Worm (Caenorhabditis elegans): Measurements from ENCODE around the gene kcc-1.

The kcc-1 gene

DNA sequence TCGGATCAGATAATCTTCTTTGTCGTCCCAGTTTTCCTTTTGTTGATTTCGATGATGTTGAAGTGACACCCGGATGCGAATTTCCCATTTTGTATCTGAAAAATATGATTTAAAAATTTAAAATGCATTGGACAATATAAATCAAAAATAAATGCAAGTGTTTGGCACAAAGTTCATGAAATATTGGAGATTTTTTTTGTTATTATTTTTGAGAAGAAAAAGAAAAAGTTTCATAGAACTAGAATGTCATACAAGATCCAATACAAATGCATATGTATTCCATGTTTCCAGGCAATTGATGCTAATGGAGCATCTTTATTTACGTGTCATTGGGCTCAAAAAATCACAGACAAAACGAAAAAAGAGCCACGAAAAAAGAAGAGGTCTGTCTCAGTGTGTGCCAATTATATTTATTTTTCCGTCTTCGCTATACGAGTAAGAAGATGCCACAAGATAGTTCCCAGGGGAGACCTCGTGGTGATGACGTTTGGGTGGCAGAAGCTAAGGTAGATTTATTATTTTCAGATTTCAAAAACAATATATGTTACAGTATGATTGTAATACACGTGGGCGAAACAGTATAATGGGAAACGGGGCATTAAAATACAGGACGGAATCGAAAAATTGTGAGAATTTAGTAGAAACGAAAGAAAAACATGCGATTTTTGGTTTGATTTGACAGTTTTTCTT, 13.5 kb downstream of the kcc-1 start, which contains the start of the genes glb-23 and R13A1.1:
Gene glb-23 (minus strand): TSS at position 101 of the 690 bp plus-strand sequence.
Gene R13A1.1 (plus strand): TSS at position 640 of the 690 bp plus-strand sequence.
- no peak for TF ChIP-seq zag-1 (tag; optimal IDR thresholded peaks at IDR 0.05)
- no peak for TF ChIP-seq lin-39 (tag; optimal IDR thresholded peaks at IDR 0.05)
- TF ChIP-seq gmeb-1 (tag; optimal IDR thresholded peaks at IDR 0.05): no peak

DNA sequence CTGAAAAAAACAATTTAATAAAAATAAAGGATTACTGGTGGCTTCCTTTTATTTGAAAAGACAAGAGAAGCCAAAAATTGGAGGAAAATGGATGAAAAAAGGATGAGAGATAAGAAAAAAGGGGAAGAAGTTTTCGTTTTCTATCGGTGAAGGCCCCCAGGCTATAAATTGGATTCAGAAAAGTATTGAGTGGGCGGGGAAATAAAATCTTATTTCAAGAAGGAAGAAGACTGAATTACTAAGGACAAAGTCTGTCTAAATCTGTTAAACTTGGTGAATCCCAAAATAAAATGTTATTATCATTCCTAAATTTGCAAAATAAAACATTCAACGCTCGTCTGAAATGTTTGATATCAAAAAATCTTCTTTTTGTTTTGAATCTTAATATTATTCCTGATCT, 16.0 kb downstream of the kcc-1 start:
- TF ChIP-seq alr-1 (tag; optimal IDR thresholded peaks at IDR 0.05) (no peak), blmp-1 (tag; optimal IDR thresholded peaks at IDR 0.05; ENCODE audit: insufficient read depth) (no peak), ztf-1 (GFP tag; conservative IDR thresholded peaks at IDR 0.05) (no peak), lin-13 (GFP tag; optimal IDR thresholded peaks at IDR 0.05) (no peak), nhr-12 (tag; optimal IDR thresholded peaks at IDR 0.05) (no peak), elt-3 (tag; optimal IDR thresholded peaks at IDR 0.05) (no peak), mab-5 (tag; optimal IDR thresholded peaks at IDR 0.05) (no peak), elt-1 (tag; optimal IDR thresholded peaks at IDR 0.05) (no peak), nhr-11 (tag; optimal IDR thresholded peaks at IDR 0.05) (no peak), zag-1 (tag; optimal IDR thresholded peaks at IDR 0.05) (no peak), unc-55 (GFP tag; optimal IDR thresholded peaks at IDR 0.05) (no peak), crh-2 (tag; optimal IDR thresholded peaks at IDR 0.05) (no peak), nhr-10 (tag; optimal IDR thresholded peaks at IDR 0.05) (no peak), lsy-2 (tag; optimal IDR thresholded peaks at IDR 0.05) (no peak), mbf-1 (tag; optimal IDR thresholded peaks at IDR 0.05) (no peak), fos-1 (tag; optimal IDR thresholded peaks at IDR 0.05) (no peak), unc-62 (GFP tag; optimal IDR thresholded peaks at IDR 0.05) (no peak), ceh-82 (tag; optimal IDR thresholded peaks at IDR 0.05) (no peak), egl-27 (tag; optimal IDR thresholded peaks at IDR 0.05) (no peak)

DNA sequence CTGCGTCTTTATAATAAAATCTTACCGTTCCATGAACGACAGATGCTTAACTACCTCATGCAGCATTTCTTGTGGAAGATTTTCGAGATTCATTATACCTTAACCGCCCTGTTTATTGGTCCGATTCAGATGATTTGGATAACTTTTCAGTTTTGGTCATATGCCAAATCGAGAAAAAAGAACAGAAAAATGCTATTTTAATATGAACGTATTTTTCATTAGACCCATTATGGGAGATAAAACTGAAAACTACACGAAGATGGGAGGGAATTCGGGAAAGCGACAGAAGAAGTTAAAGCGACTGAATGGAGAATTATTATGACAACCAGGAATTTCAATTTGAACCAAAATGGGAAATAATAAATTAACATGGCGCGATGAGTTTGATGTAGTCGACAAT, 21.0 kb downstream of the kcc-1 start, which contains the start of gene R13A1.10:
Gene R13A1.10 (minus strand): TSS at position 101 of the 400 bp plus-strand sequence.
- TF ChIP-seq lin-11 (tag; optimal IDR thresholded peaks at IDR 0.05) (no peak), Y55F3AM.14 (GFP tag; optimal IDR thresholded peaks at IDR 0.05) (no peak), lin-39 (tag; optimal IDR thresholded peaks at IDR 0.05) (no peak), nhr-12 (tag; optimal IDR thresholded peaks at IDR 0.05) (no peak), dmd-4 (tag; optimal IDR thresholded peaks at IDR 0.05) (no peak), sem-4 (tag; optimal IDR thresholded peaks at IDR 0.05) (no peak), egl-27 (tag; optimal IDR thresholded peaks at IDR 0.05) (no peak), crh-2 (tag; optimal IDR thresholded peaks at IDR 0.05) (no peak), C34F6.9 (tag; optimal IDR thresholded peaks at IDR 0.05) (no peak), ceh-82 (tag; optimal IDR thresholded peaks at IDR 0.05) (no peak)

DNA sequence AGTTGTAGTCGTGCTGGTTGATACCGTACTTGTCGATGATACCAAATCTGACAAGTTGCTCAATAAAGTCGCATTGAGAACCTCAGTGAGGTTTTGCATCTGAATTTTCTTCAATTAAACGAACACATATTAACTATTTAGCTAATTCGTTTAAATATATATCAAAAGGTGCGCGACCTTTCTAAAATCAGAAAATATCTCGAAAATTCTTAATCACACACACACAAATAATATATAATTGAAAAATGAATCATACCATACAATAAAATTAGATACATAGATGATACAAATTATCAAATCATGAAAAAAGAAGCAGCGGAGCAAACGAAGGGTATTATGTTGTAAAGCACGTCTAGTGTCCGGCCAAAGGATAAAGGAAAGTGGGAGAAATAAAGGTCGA, 22.1 kb downstream of the kcc-1 start, which contains the start of gene D2024.5:
Gene D2024.5 (minus strand): TSS at position 101 of the 400 bp plus-strand sequence.
- no peak for TF ChIP-seq nhr-23 (tag; optimal IDR thresholded peaks at IDR 0.05)
- TF ChIP-seq nhr-6 (tag; optimal IDR thresholded peaks at IDR 0.05): no peak
- no peak for TF ChIP-seq ama-1 (optimal IDR thresholded peaks at IDR 0.05)
- no peak for TF ChIP-seq zag-1 (tag; optimal IDR thresholded peaks at IDR 0.05)
- TF ChIP-seq lin-11 (tag; optimal IDR thresholded peaks at IDR 0.05): no peak

DNA sequence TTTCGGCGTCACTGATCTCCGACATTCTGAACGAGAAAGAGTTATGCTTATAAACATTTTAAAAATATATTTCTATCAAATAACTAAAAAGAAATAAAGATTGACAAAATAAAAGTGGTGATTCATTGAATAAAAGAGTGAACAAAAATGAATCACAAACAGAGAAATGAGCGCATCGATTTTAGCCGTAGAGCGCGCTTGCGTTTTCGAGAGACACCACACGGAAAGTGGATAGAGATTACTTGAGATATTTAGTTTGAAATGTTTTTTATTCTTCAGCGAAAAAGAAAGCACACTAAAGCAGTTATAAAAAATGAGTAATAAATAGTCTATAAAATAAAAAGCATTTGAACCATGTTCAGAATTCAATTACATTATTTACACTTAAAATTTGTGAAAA, 24.1 kb downstream of the kcc-1 start, which contains the start of gene cap-1:
Gene cap-1 (minus strand): TSS at position 26 of the 400 bp plus-strand sequence.
- TF ChIP-seq sma-9 (GFP tag; optimal IDR thresholded peaks at IDR 0.05) (peak; percentile 66), sma-9 (tag; optimal IDR thresholded peaks at IDR 0.05) (no peak), crh-2 (tag; optimal IDR thresholded peaks at IDR 0.05) (peak; percentile 69), ztf-11 (tag; optimal IDR thresholded peaks at IDR 0.05) (no peak), ama-1 (optimal IDR thresholded peaks at IDR 0.05) (no peak), gmeb-1 (tag; optimal IDR thresholded peaks at IDR 0.05) (peak; percentile 55), nhr-21 (tag; optimal IDR thresholded peaks at IDR 0.05) (peak; percentile 6), F13H6.1 (tag; optimal IDR thresholded peaks at IDR 0.05) (peak; percentile 24), nhr-129 (tag; optimal IDR thresholded peaks at IDR 0.05) (peak; percentile 75), ztf-1 (GFP tag; conservative IDR thresholded peaks at IDR 0.05) (no peak), nhr-10 (tag; optimal IDR thresholded peaks at IDR 0.05) (no peak), nhr-11 (tag; optimal IDR thresholded peaks at IDR 0.05) (no peak), fos-1 (tag; optimal IDR thresholded peaks at IDR 0.05) (peak; percentile 99), mbf-1 (tag; optimal IDR thresholded peaks at IDR 0.05) (no peak), sma-3 (GFP tag; optimal IDR thresholded peaks at IDR 0.05) (peak; percentile 75), R02D3.7 (tag; optimal IDR thresholded peaks at IDR 0.05) (no peak), snpc-4 (tag; optimal IDR thresholded peaks at IDR 0.05) (peak; percentile 44), mdl-1 (tag; optimal IDR thresholded peaks at IDR 0.05) (no peak), nhr-6 (tag; optimal IDR thresholded peaks at IDR 0.05) (no peak), lin-13 (GFP tag; optimal IDR thresholded peaks at IDR 0.05) (peak; percentile 75), blmp-1 (tag; optimal IDR thresholded peaks at IDR 0.05; ENCODE audit: insufficient read depth) (no peak), nhr-23 (tag; optimal IDR thresholded peaks at IDR 0.05) (no peak), ZK546.5 (tag; optimal IDR thresholded peaks at IDR 0.05) (no peak), C34F6.9 (tag; optimal IDR thresholded peaks at IDR 0.05) (peak; percentile 92), sem-4 (tag; optimal IDR thresholded peaks at IDR 0.05) (peak; percentile 84), alr-1 (tag; optimal IDR thresholded peaks at IDR 0.05) (no peak), unc-55 (GFP tag; optimal IDR thresholded peaks at IDR 0.05) (peak; percentile 88), nhr-25 (tag; optimal IDR thresholded peaks at IDR 0.05) (peak; percentile 29), ceh-16 (tag; optimal IDR thresholded peaks at IDR 0.05) (no peak), lsy-2 (tag; optimal IDR thresholded peaks at IDR 0.05) (peak; percentile 35 to 82), egl-27 (tag; optimal IDR thresholded peaks at IDR 0.05) (no peak)
